Worm (Caenorhabditis elegans) whole organism, L3 larva: ENCODE measurements around the gene rps-4.

ENCODE experiments used
- R02D3.7 ChIP-seq: fragments of 150-350 bp; optimal IDR thresholded peaks from 2 replicates; lab custom pipeline; 2014; ENCODE audit warnings: missing biosample characterization, missing genetic modification characterization
- ZK546.5 ChIP-seq: sonication (generic microtip); optimal IDR thresholded peaks from 2 replicates; lab custom pipeline; 2017; ENCODE audit warnings: missing biosample characterization, missing genetic modification characterization
- aly-2 ChIP-seq: fragments of 150-350 bp; optimal IDR thresholded peaks from 2 replicates; lab custom pipeline; 2014; ENCODE audit warnings: missing biosample characterization, missing genetic modification characterization
- ama-1 ChIP-seq: fragments of 150-350 bp; optimal IDR thresholded peaks from 2 replicates; lab custom pipeline; 2018
- ceh-16 ChIP-seq: sonication (generic microtip); optimal IDR thresholded peaks from 2 replicates; lab custom pipeline; 2017; ENCODE audit warnings: missing biosample characterization, missing genetic modification characterization
- ceh-28 ChIP-seq: fragments of 150-350 bp; optimal IDR thresholded peaks from 2 replicates; lab custom pipeline; 2014; ENCODE audit warnings: missing biosample characterization, missing genetic modification reagents, missing genetic modification characterization
- ceh-82 ChIP-seq: fragments of 150-350 bp; optimal IDR thresholded peaks from 2 replicates; lab custom pipeline; 2014; ENCODE audit warnings: missing biosample characterization, missing genetic modification characterization
- ceh-9 ChIP-seq: sonication (generic microtip); optimal IDR thresholded peaks from 2 replicates; lab custom pipeline; 2018; ENCODE audit warnings: missing biosample characterization, missing genetic modification characterization
- daf-12 ChIP-seq: fragments of 150-350 bp; optimal IDR thresholded peaks from 2 replicates; lab custom pipeline; 2014; ENCODE audit warnings: missing biosample characterization, missing genetic modification reagents, missing genetic modification characterization
- egl-27 ChIP-seq: sonication (generic microtip); optimal IDR thresholded peaks from 4 replicates; lab custom pipeline; 2017; ENCODE audit warnings: missing biosample characterization, missing genetic modification reagents, missing genetic modification characterization
- egl-5 ChIP-seq: fragments of 150-350 bp; optimal IDR thresholded peaks from 2 replicates; lab custom pipeline; 2017; ENCODE audit warnings: missing biosample characterization, missing genetic modification reagents, missing genetic modification characterization, inconsistent platforms
- elt-1 ChIP-seq: fragments of 150-350 bp; optimal IDR thresholded peaks from 2 replicates; lab custom pipeline; 2014; ENCODE audit warnings: missing biosample characterization, missing genetic modification characterization
- elt-2 ChIP-seq: sonication (generic microtip); optimal IDR thresholded peaks from 2 replicates; lab custom pipeline; 2016; ENCODE audit warnings: missing genetic modification reagents, mild to moderate bottlenecking, missing genetic modification characterization, missing compliant biosample characterization
- elt-3 ChIP-seq, 3 experiments: fragments of 150-350 bp in 1 of 3; sonication (generic microtip) in 2 of 3; optimal IDR thresholded peaks; 2 replicates in 2 of 3; 4 replicates in 1 of 3; lab custom pipeline; 2014 to 2017; ENCODE audit warnings: missing biosample characterization in 3 of 3, missing genetic modification characterization in 3 of 3
- eor-1 ChIP-seq, 2 experiments: fragments of 150-350 bp; optimal IDR thresholded peaks; 2 replicates each; lab custom pipeline; 2014 to 2018; ENCODE audit warnings: missing biosample characterization in 2 of 2, missing genetic modification characterization in 2 of 2
- fkh-10 ChIP-seq: sonication (generic microtip); optimal IDR thresholded peaks from 2 replicates; lab custom pipeline; 2017; ENCODE audit warnings: missing biosample characterization, missing genetic modification reagents, missing genetic modification characterization
- fkh-2 ChIP-seq: fragments of 150-350 bp; optimal IDR thresholded peaks from 2 replicates; lab custom pipeline; 2014; ENCODE audit warnings: missing biosample characterization, missing genetic modification reagents, missing genetic modification characterization
- fos-1 ChIP-seq: fragments of 150-350 bp; optimal IDR thresholded peaks from 2 replicates; lab custom pipeline; 2014; ENCODE audit warnings: missing biosample characterization, missing genetic modification characterization
- hmg-11 ChIP-seq: sonication (generic microtip); optimal IDR thresholded peaks from 2 replicates; lab custom pipeline; 2016; ENCODE audit warnings: missing genetic modification characterization, missing compliant biosample characterization
- jun-1 ChIP-seq: fragments of 150-350 bp; optimal IDR thresholded peaks from 2 replicates; lab custom pipeline; 2014; ENCODE audit warnings: missing biosample characterization, missing genetic modification reagents, missing genetic modification characterization
- lin-15B ChIP-seq: fragments of 150-350 bp; optimal IDR thresholded peaks from 2 replicates; lab custom pipeline; 2014; ENCODE audit warnings: missing biosample characterization, missing genetic modification characterization
- lin-39 ChIP-seq: fragments of 150-350 bp; optimal IDR thresholded peaks from 2 replicates; lab custom pipeline; 2018; ENCODE audit warnings: missing biosample characterization, missing genetic modification reagents, missing genetic modification characterization
- lsy-12 ChIP-seq: sonication (generic microtip); optimal IDR thresholded peaks from 2 replicates; lab custom pipeline; 2016; ENCODE audit warnings: mild to moderate bottlenecking, missing genetic modification characterization, missing compliant biosample characterization
- mdl-1 ChIP-seq: fragments of 150-350 bp; optimal IDR thresholded peaks from 2 replicates; lab custom pipeline; 2014; ENCODE audit warnings: missing biosample characterization, missing genetic modification characterization
- mml-1 ChIP-seq: fragments of 150-350 bp; sonication (generic microtip); optimal IDR thresholded peaks from 3 replicates; lab custom pipeline; 2014; ENCODE audit warnings: missing biosample characterization, missing genetic modification characterization
- nfya-1 ChIP-seq: sonication (generic microtip); optimal IDR thresholded peaks from 2 replicates; lab custom pipeline; 2017; ENCODE audit warnings: missing genetic modification characterization, mild to moderate bottlenecking, missing compliant biosample characterization, antibody characterized with exemption, moderate library complexity; ENCODE audit not compliant: insufficient read depth
- nhr-11 ChIP-seq: fragments of 150-350 bp; optimal IDR thresholded peaks from 2 replicates; lab custom pipeline; 2014; ENCODE audit warnings: missing biosample characterization, missing genetic modification characterization
- nhr-12 ChIP-seq: fragments of 150-350 bp; optimal IDR thresholded peaks from 2 replicates; lab custom pipeline; 2014; ENCODE audit warnings: missing biosample characterization, missing genetic modification characterization
- nhr-23 ChIP-seq: fragments of 150-350 bp; optimal IDR thresholded peaks from 2 replicates; lab custom pipeline; 2014; ENCODE audit warnings: missing biosample characterization, missing genetic modification reagents, missing genetic modification characterization
- nhr-237 ChIP-seq: fragments of 150-350 bp; optimal IDR thresholded peaks from 2 replicates; lab custom pipeline; 2014; ENCODE audit warnings: missing biosample characterization, missing genetic modification characterization
- nhr-25 ChIP-seq: sonication (generic microtip); optimal IDR thresholded peaks from 2 replicates; lab custom pipeline; 2017; ENCODE audit warnings: missing biosample characterization, missing genetic modification characterization
- nhr-28 ChIP-seq: fragments of 150-350 bp; optimal IDR thresholded peaks from 2 replicates; lab custom pipeline; 2014; ENCODE audit warnings: missing biosample characterization, missing genetic modification characterization
- nhr-43 ChIP-seq: sonication (generic microtip); optimal IDR thresholded peaks from 2 replicates; lab custom pipeline; 2016; ENCODE audit warnings: mild to moderate bottlenecking, missing genetic modification characterization, missing compliant biosample characterization; ENCODE audit not compliant: poor library complexity, severe bottlenecking
- nhr-67 ChIP-seq: fragments of 150-350 bp; optimal IDR thresholded peaks from 2 replicates; lab custom pipeline; 2014; ENCODE audit warnings: missing biosample characterization, missing genetic modification characterization
- nhr-76 ChIP-seq: fragments of 150-350 bp; sonication (generic microtip); optimal IDR thresholded peaks from 5 replicates; lab custom pipeline; 2014; ENCODE audit warnings: missing biosample characterization, missing genetic modification characterization
- nhr-77 ChIP-seq: fragments of 150-350 bp; optimal IDR thresholded peaks from 2 replicates; lab custom pipeline; 2014; ENCODE audit warnings: missing biosample characterization, missing genetic modification characterization
- pha-4 ChIP-seq: fragments of 150-350 bp; optimal IDR thresholded peaks from 2 replicates; lab custom pipeline; 2014; ENCODE audit warnings: missing biosample characterization, missing genetic modification reagents, missing genetic modification characterization
- pqm-1 ChIP-seq: fragments of 150-350 bp; optimal IDR thresholded peaks from 2 replicates; lab custom pipeline; 2017; ENCODE audit warnings: missing biosample characterization, missing genetic modification characterization, inconsistent platforms
- sea-2 ChIP-seq: fragments of 150-350 bp; sonication (generic microtip); optimal IDR thresholded peaks from 4 replicates; lab custom pipeline; 2014; ENCODE audit warnings: missing biosample characterization, missing genetic modification reagents, missing genetic modification characterization
- skn-1 ChIP-seq: fragments of 150-350 bp; optimal IDR thresholded peaks from 2 replicates; lab custom pipeline; 2014; ENCODE audit warnings: missing biosample characterization, missing genetic modification characterization
- snpc-4 ChIP-seq: fragments of 150-350 bp; optimal IDR thresholded peaks from 2 replicates; lab custom pipeline; 2014; ENCODE audit warnings: missing biosample characterization, missing genetic modification characterization
- unc-39 ChIP-seq: sonication (generic microtip); optimal IDR thresholded peaks from 4 replicates; lab custom pipeline; 2017; ENCODE audit warnings: missing biosample characterization, missing genetic modification characterization
- zag-1 ChIP-seq: fragments of 150-350 bp; optimal IDR thresholded peaks from 2 replicates; lab custom pipeline; 2014; ENCODE audit warnings: missing biosample characterization, missing genetic modification characterization
- ztf-11 ChIP-seq: fragments of 150-350 bp; optimal IDR thresholded peaks from 2 replicates; lab custom pipeline; 2014; ENCODE audit warnings: missing biosample characterization, missing genetic modification characterization
- ztf-4 ChIP-seq: fragments of 150-350 bp; optimal IDR thresholded peaks from 2 replicates; lab custom pipeline; 2014; ENCODE audit warnings: missing biosample characterization, missing genetic modification characterization

The rps-4 gene

ce11 chrIV:7047762-7048178, 36.7 kb downstream of the rps-4 start:
- TF ChIP-seq egl-27 (tag; lab: Kevin White, UChicago) (no peak), zag-1 (tag; lab: Kevin White, UChicago) (no peak), ZK546.5 (no peak), unc-39 (tag; lab: Kevin White, UChicago) (no peak), hmg-11 (tag; lab: Kevin White, UChicago) (peak; percentile 46), fkh-10 (GFP tag; lab: Kevin White, UChicago) (no peak), nhr-25 (tag; lab: Kevin White, UChicago) (peak; percentile 78), nhr-23 (tag; lab: Kevin White, UChicago) (peak; percentile 69), nhr-12 (tag; lab: Kevin White, UChicago) (no peak), ceh-82 (tag; lab: Kevin White, UChicago) (no peak), nhr-77 (tag; lab: Kevin White, UChicago) (no peak), egl-5 (tag; lab: Kevin White, UChicago) (peak; percentile 26), nhr-76 (peak; percentile 8), aly-2 (tag; lab: Kevin White, UChicago) (no peak), lin-15B (tag; lab: Kevin White, UChicago) (no peak), elt-2 (tag; lab: Kevin White, UChicago) (peak; percentile 96), nfya-1 (tag; lab: Kevin White, UChicago) (peak; percentile 58), skn-1 (tag; lab: Kevin White, UChicago) (peak; percentile 57), pqm-1 (peak; percentile 92), lsy-12 (peak; percentile 57), lin-39 (tag; lab: Kevin White, UChicago) (no peak), nhr-43 (tag; lab: Kevin White, UChicago) (peak; percentile 81), eor-1 (tag; optimal IDR thresholded peaks at IDR 0.05; lab: Kevin White, UChicago) (peak in 1 of 2 experiments; percentile 4), elt-3 (tag; optimal IDR thresholded peaks at IDR 0.05; lab: Kevin White, UChicago) (peak in 1 of 3 experiments; percentile 75), snpc-4 (no peak), pha-4 (tag; lab: Kevin White, UChicago) (peak; percentile 57), ceh-28 (tag; lab: Kevin White, UChicago) (peak; percentile 51), jun-1 (tag; lab: Kevin White, UChicago) (peak; percentile 81), mdl-1 (tag; lab: Kevin White, UChicago) (peak; percentile 33), elt-1 (tag; lab: Kevin White, UChicago) (peak; percentile 67), fos-1 (tag; lab: Kevin White, UChicago) (no peak), mml-1 (tag; lab: Kevin White, UChicago) (peak; percentile 68), ztf-4 (tag; lab: Kevin White, UChicago) (peak; percentile 16)

DNA sequence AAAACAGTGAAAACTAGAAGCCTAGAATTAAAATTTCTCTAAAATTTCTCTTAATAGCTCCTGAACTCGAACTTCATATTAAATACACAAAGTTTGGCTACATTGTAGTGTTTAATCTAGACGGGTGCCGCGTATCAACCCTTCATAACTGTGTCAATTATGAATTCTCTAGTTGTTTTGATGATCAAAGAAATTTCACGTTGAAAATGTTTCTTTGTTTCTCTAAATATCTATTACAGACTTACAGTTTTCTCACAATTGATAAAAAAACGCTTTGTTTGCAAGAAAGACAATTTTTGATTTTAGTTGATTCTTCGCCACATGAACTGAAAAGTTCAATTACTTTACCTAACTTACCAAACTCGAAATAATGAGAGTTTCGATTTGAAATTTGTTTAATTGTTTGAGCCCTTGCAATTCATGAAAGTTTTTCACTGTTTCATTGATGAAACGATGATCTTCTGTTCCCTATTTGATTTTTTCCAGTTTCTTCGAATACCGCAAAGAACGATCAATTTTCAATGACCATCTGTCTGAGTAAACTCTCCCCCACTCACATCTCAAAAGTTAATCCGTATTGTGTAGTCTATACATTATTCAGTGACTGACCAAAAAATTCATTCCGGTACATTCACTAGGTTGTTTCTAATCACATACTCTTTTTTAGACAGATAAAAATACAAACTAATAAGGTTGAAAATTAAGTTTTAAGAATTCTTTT, 37.7 kb downstream of the rps-4 start:
- TF ChIP-seq hmg-11 (tag; lab: Kevin White, UChicago) = no peak
- TF ChIP-seq lin-15B (tag; lab: Kevin White, UChicago) = no peak
- TF ChIP-seq elt-1 (tag; lab: Kevin White, UChicago) = peak; percentile 7
- TF ChIP-seq ztf-11 = no peak
- TF ChIP-seq lin-39 (tag; lab: Kevin White, UChicago) = no peak
- peak; percentile 56 for TF ChIP-seq pqm-1
- no peak for TF ChIP-seq eor-1 (tag; optimal IDR thresholded peaks at IDR 0.05; lab: Kevin White, UChicago)
- no peak for TF ChIP-seq nhr-43 (tag; lab: Kevin White, UChicago)
- TF ChIP-seq ama-1 (lab: Kevin White, UChicago) = peak; percentile 18
- no peak for TF ChIP-seq ceh-82 (tag; lab: Kevin White, UChicago)
- no peak for TF ChIP-seq fkh-2 (tag; lab: Kevin White, UChicago)
- TF ChIP-seq nhr-25 (tag; lab: Kevin White, UChicago) = peak; percentile 4
- TF ChIP-seq mml-1 (tag; lab: Kevin White, UChicago) = no peak
- TF ChIP-seq fos-1 (tag; lab: Kevin White, UChicago) = no peak
- no peak for TF ChIP-seq R02D3.7 (tag; lab: Kevin White, UChicago)
- no peak for TF ChIP-seq ztf-4 (tag; lab: Kevin White, UChicago)
- TF ChIP-seq nhr-28 (tag; lab: Kevin White, UChicago) = no peak
- TF ChIP-seq egl-5 (tag; lab: Kevin White, UChicago) = no peak
- peak; percentile 62 for TF ChIP-seq pha-4 (tag; lab: Kevin White, UChicago)
- TF ChIP-seq sea-2 (GFP tag; lab: Kevin White, UChicago) = no peak
- TF ChIP-seq unc-39 (tag; lab: Kevin White, UChicago) = no peak
- TF ChIP-seq ZK546.5 = no peak
- no peak for TF ChIP-seq egl-27 (tag; lab: Kevin White, UChicago)
- peak; percentile 27 for TF ChIP-seq nhr-23 (tag; lab: Kevin White, UChicago)
- TF ChIP-seq nfya-1 (tag; lab: Kevin White, UChicago) = peak; percentile 26
- TF ChIP-seq ceh-16 = no peak
- TF ChIP-seq snpc-4 = no peak
- TF ChIP-seq mdl-1 (tag; lab: Kevin White, UChicago) = no peak
- no peak for TF ChIP-seq jun-1 (tag; lab: Kevin White, UChicago)
- TF ChIP-seq skn-1 (tag; lab: Kevin White, UChicago) = no peak
- TF ChIP-seq nhr-77 (tag; lab: Kevin White, UChicago) = no peak
- no peak for TF ChIP-seq ceh-28 (tag; lab: Kevin White, UChicago)
- no peak for TF ChIP-seq fkh-10 (GFP tag; lab: Kevin White, UChicago)
- TF ChIP-seq zag-1 (tag; lab: Kevin White, UChicago) = no peak
- no peak for TF ChIP-seq daf-12 (tag; lab: Kevin White, UChicago)
- no peak for TF ChIP-seq nhr-67
- no peak for TF ChIP-seq nhr-237 (tag; lab: Kevin White, UChicago)
- no peak for TF ChIP-seq nhr-12 (tag; lab: Kevin White, UChicago)
- TF ChIP-seq elt-3 (tag; optimal IDR thresholded peaks at IDR 0.05; lab: Kevin White, UChicago) = no peak
- no peak for TF ChIP-seq ceh-9 (tag; lab: Kevin White, UChicago)
- TF ChIP-seq lsy-12 = no peak
- no peak for TF ChIP-seq nhr-11 (tag; lab: Kevin White, UChicago)
